Worm (Caenorhabditis elegans) whole organism, L3 larva: Measurements from ENCODE around the gene F20D6.12.

Source experiments
- aly-2 ChIP-seq: fragments of 150-350 bp; optimal IDR thresholded peaks from 2 replicates; lab custom pipeline; 2014; ENCODE audit warnings: missing biosample characterization, missing genetic modification characterization
- ama-1 ChIP-seq: fragments of 150-350 bp; optimal IDR thresholded peaks from 2 replicates; lab custom pipeline; 2018
- jun-1 ChIP-seq: fragments of 150-350 bp; optimal IDR thresholded peaks from 2 replicates; lab custom pipeline; 2014; ENCODE audit warnings: missing biosample characterization, missing genetic modification reagents, missing genetic modification characterization
- nfya-1 ChIP-seq: sonication (generic microtip); optimal IDR thresholded peaks from 2 replicates; lab custom pipeline; 2017; ENCODE audit warnings: missing genetic modification characterization, mild to moderate bottlenecking, missing compliant biosample characterization, antibody characterized with exemption, moderate library complexity; ENCODE audit not compliant: insufficient read depth
- nhr-11 ChIP-seq: fragments of 150-350 bp; optimal IDR thresholded peaks from 2 replicates; lab custom pipeline; 2014; ENCODE audit warnings: missing biosample characterization, missing genetic modification characterization
- sea-2 ChIP-seq: fragments of 150-350 bp; sonication (generic microtip); optimal IDR thresholded peaks from 4 replicates; lab custom pipeline; 2014; ENCODE audit warnings: missing biosample characterization, missing genetic modification reagents, missing genetic modification characterization
- unc-39 ChIP-seq: sonication (generic microtip); optimal IDR thresholded peaks from 4 replicates; lab custom pipeline; 2017; ENCODE audit warnings: missing biosample characterization, missing genetic modification characterization
- zag-1 ChIP-seq: fragments of 150-350 bp; optimal IDR thresholded peaks from 2 replicates; lab custom pipeline; 2014; ENCODE audit warnings: missing biosample characterization, missing genetic modification characterization

DNA sequence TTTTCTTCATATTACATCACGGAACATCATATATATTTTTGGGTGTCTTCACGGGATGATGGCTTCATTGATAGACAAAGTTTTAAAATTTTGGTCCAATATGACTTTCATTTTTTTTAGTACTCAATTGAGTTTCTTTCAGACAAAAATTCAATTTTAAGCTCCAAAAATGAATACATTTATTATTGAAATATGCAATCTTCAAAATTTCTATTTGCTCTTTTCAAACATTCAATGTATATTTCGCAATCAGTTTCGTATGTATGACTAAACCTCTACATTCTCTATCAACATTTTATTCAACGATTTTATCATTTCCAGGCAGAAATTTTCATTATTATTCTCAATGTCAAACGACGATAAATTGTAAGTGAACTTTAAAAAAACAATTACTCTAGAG, 6.5 kb downstream of the F20D6.12 start, which contains the start of gene srp-8:
- TF ChIP-seq zag-1 (no peak), jun-1 (tag; lab: Kevin White, UChicago) (no peak), nfya-1 (tag; lab: Kevin White, UChicago) (no peak), unc-39 (tag; lab: Kevin White, UChicago) (no peak), nhr-11 (tag; lab: Kevin White, UChicago) (no peak), aly-2 (tag; lab: Kevin White, UChicago) (no peak), ama-1 (lab: Kevin White, UChicago) (no peak), sea-2 (GFP tag; lab: Kevin White, UChicago) (no peak)
